Worm (Caenorhabditis elegans): ENCODE data around the gene ell-1.
"Not testable (repeated sequence)": the region's sequence is repeated elsewhere in the genome, so short reads cannot be mapped to it uniquely, and the experiment has no call there.

- TF ChIP-seq F49E8.2 (tag; optimal IDR thresholded peaks at IDR 0.05; ENCODE audit: insufficient read depth): peak; percentile 84
- not testable (repeated sequence) for TF ChIP-seq dpl-1 (GFP tag; optimal IDR thresholded peaks at IDR 0.05); ceh-27 (GFP tag; optimal IDR thresholded peaks at IDR 0.05); egl-18 (GFP tag; IDR thresholded peaks at IDR 0.05)
Measured at ce11 chrIV:4388854-4389253, 5.4 kb upstream of the ell-1 start.
